Fruit fly (Drosophila melanogaster): ENCODE measurements around the gene GstZ2.

The GstZ2 gene

DNA sequence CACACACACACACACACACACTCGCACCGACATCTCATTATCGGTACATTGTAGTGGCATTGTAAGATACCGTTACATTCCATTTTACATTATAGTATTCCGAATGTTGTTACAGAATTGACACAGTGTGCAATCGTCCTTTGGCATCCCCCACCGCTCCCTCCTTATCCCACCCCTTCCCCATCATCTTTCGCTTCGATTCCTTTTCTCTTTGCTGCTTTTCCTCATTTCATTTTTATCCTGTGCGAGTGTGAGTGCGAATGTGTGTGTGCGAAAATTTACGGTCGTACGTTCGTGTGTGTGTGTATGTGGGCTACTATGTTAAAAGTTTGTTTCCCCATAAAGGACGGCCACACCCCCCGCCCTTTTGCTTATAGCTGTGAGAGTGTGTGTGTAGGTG is 31.6 kb upstream of the GstZ2 start:
- TF ChIP-seq sd (tag; optimal IDR thresholded peaks at IDR 0.05) (peak; percentile 13), klu (GFP tag; IDR thresholded peaks at IDR 0.05) (no peak), CG1792 (GFP tag; optimal IDR thresholded peaks at IDR 0.05) (no peak), eyg (GFP tag; optimal IDR thresholded peaks at IDR 0.05) (no peak), hb (GFP tag; IDR thresholded peaks at IDR 0.05; ENCODE audit: partially characterized antibody) (no peak), CG7357 (GFP tag; IDR thresholded peaks at IDR 0.05) (no peak), CG4404 (GFP tag; IDR thresholded peaks at IDR 0.05) (no peak), ash1 (GFP tag; optimal IDR thresholded peaks at IDR 0.05) (no peak), CG9932 (GFP tag; IDR thresholded peaks at IDR 0.05) (0 out of 2 replicates have a peak, but pooled peaks have one; percentile 25), row (GFP tag; IDR thresholded peaks at IDR 0.05) (0 out of 3 replicates have a peak, but pooled peaks have one; percentile 33), Oli (tag; optimal IDR thresholded peaks at IDR 0.05) (no peak), CG6683 (GFP tag; optimal IDR thresholded peaks at IDR 0.05) (no peak), CG33557 (GFP tag; optimal IDR thresholded peaks at IDR 0.05) (no peak), crol (GFP tag; IDR thresholded peaks at IDR 0.05) (peak; percentile 65), Scr (GFP tag; IDR thresholded peaks at IDR 0.05; ENCODE audit: partially characterized antibody) (no peak), mirr (GFP tag; optimal IDR thresholded peaks at IDR 0.05) (peak; percentile 45), Xbp1 (GFP tag; optimal IDR thresholded peaks at IDR 0.05) (no peak), ranshi (GFP tag; IDR thresholded peaks at IDR 0.05) (0 out of 2 replicates have a peak, but pooled peaks have one; percentile 10), Deaf1 (tag; optimal IDR thresholded peaks at IDR 0.05) (peak; percentile 52), lab (GFP tag; optimal IDR thresholded peaks at IDR 0.05) (peak; percentile 11), wor (GFP tag; IDR thresholded peaks at IDR 0.05) (no peak), abd-A (tag; optimal IDR thresholded peaks at IDR 0.05) (peak; percentile 95), vvl (GFP tag; IDR thresholded peaks at IDR 0.05) (no peak), dysf (GFP tag; IDR thresholded peaks at IDR 0.05) (no peak), h (optimal IDR thresholded peaks at IDR 0.05) (no peak), seq (GFP tag; IDR thresholded peaks at IDR 0.05) (0 out of 2 replicates have a peak, but pooled peaks have one; percentile 13), Nf-YC (tag; optimal IDR thresholded peaks at IDR 0.05) (no peak), CG1024 (GFP tag; IDR thresholded peaks at IDR 0.05) (no peak), Hsf (GFP tag; optimal IDR thresholded peaks at IDR 0.05) (no peak), CrebB (tag; optimal IDR thresholded peaks at IDR 0.05) (no peak), schlank (tag; optimal IDR thresholded peaks at IDR 0.05) (no peak), cg (GFP tag; optimal IDR thresholded peaks at IDR 0.05) (peak; percentile 43), Adf1 (GFP tag; IDR thresholded peaks at IDR 0.05) (no peak), Dad (GFP tag; optimal IDR thresholded peaks at IDR 0.05) (no peak), ac (GFP tag; optimal IDR thresholded peaks at IDR 0.05) (no peak), CG34376 (GFP tag; optimal IDR thresholded peaks at IDR 0.05) (no peak), CG18599 (GFP tag; optimal IDR thresholded peaks at IDR 0.05) (peak; percentile 28), HLH4C (GFP tag; IDR thresholded peaks at IDR 0.05; ENCODE audit: partially characterized antibody) (no peak)

DNA sequence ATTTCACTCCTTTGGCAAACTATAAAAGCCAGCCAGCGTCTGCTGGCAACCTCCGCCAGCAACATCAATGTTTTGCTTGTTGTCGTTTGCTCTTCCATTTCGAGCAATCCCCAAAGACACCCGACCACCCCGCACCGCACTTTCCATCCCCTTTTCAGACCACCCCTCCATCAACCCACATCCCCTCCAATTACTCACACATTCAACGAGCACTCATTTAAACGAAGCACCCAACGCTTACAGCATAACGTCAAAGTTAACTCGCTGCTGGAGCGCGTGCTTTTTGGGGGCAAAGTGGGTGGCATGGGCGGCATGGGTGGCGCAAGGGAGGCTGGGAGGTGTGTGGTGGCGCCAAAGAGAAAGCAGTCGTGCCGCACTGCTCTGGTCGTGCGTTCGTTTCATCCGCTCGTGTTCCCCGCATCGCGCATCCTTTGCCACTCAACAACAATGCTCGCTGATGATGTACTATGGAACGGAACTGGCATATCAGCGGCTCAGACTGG is 30.7 kb upstream of the GstZ2 start:
- TF ChIP-seq CG8924 (tag; optimal IDR thresholded peaks at IDR 0.05) (no peak), Hmr (GFP tag; optimal IDR thresholded peaks at IDR 0.05) (no peak), CG31224 (GFP tag; IDR thresholded peaks at IDR 0.05) (no peak), Ada2b (GFP tag; IDR thresholded peaks at IDR 0.05) (no peak), CG2120 (GFP tag; optimal IDR thresholded peaks at IDR 0.05) (no peak), hb (GFP tag; IDR thresholded peaks at IDR 0.05; ENCODE audit: partially characterized antibody) (no peak), CG3163 (GFP tag; optimal IDR thresholded peaks at IDR 0.05) (no peak), Hr39 (optimal IDR thresholded peaks at IDR 0.05) (no peak), dmrt99B (tag; optimal IDR thresholded peaks at IDR 0.05) (no peak), CG7839 (tag; optimal IDR thresholded peaks at IDR 0.05) (no peak), mirr (GFP tag; optimal IDR thresholded peaks at IDR 0.05) (peak; percentile 75), cwo (GFP tag; optimal IDR thresholded peaks at IDR 0.05) (peak; percentile 7), Meics (GFP tag; optimal IDR thresholded peaks at IDR 0.05) (no peak), knrl (GFP tag; IDR thresholded peaks at IDR 0.05; ENCODE audit: partially characterized antibody) (no peak), CG10431 (GFP tag; optimal IDR thresholded peaks at IDR 0.05) (no peak), Dek (tag; optimal IDR thresholded peaks at IDR 0.05) (no peak), caup (GFP tag; optimal IDR thresholded peaks at IDR 0.05; ENCODE audit: severe bottlenecking) (no peak)
